Fruit fly (Drosophila melanogaster) whole organism, wandering third instar larva: ENCODE measurements around the gene RPA2.

ENCODE experiments used
- Abd-B ChIP-seq: fragments of >200 bp; optimal IDR thresholded peaks from 2 replicates; lab custom pipeline; 2017; ENCODE audit warnings: missing biosample characterization, missing genetic modification characterization
- CG32264 ChIP-seq: fragments of 200-800 bp; sonication (Bioruptor generic); optimal IDR thresholded peaks from 2 replicates; lab custom pipeline; 2016; ENCODE audit warnings: missing biosample characterization, missing genetic modification characterization
- CG9705 ChIP-seq: fragments of 200-800 bp; sonication (Bioruptor generic); optimal IDR thresholded peaks from 2 replicates; lab custom pipeline; 2018; ENCODE audit warnings: missing biosample characterization, mild to moderate bottlenecking, missing genetic modification characterization
- CrebA ChIP-seq: fragments of 200-800 bp; sonication (Bioruptor generic); optimal IDR thresholded peaks from 2 replicates; lab custom pipeline; 2016; ENCODE audit warnings: missing biosample characterization, mild to moderate bottlenecking, missing genetic modification characterization, borderline replicate concordance
- Dfd ChIP-seq: fragments of >200 bp; optimal IDR thresholded peaks from 2 replicates; lab custom pipeline; 2017; ENCODE audit warnings: missing biosample characterization, missing genetic modification characterization
- Dif ChIP-seq: fragments of 200-275, 200-300 bp; sonication (Bioruptor generic); optimal IDR thresholded peaks from 2 replicates; lab custom pipeline; 2018; ENCODE audit warnings: missing biosample characterization, missing genetic modification characterization; ENCODE audit not compliant: partially characterized antibody
- GATAd ChIP-seq: sonication (Bioruptor generic); optimal IDR thresholded peaks from 2 replicates; lab custom pipeline; 2016; ENCODE audit warnings: missing biosample characterization, missing genetic modification characterization
- HLH106 ChIP-seq: fragments of 200-800 bp; optimal IDR thresholded peaks from 3 replicates; lab custom pipeline; 2019; ENCODE audit warnings: missing biosample characterization, mild to moderate bottlenecking, missing genetic modification characterization, moderate library complexity
- Hnf4 ChIP-seq: fragments of 200-800 bp; sonication (Bioruptor generic); optimal IDR thresholded peaks from 2 replicates; lab custom pipeline; 2016; ENCODE audit warnings: missing biosample characterization, mild to moderate bottlenecking, missing genetic modification characterization
- Hr78 ChIP-seq: fragments of >200 bp; optimal IDR thresholded peaks from 2 replicates; lab custom pipeline; 2017; ENCODE audit warnings: missing biosample characterization, missing genetic modification characterization
- Hr83 ChIP-seq: fragments of 200-300 bp; sonication (Bioruptor generic); optimal IDR thresholded peaks from 2 replicates; lab custom pipeline; 2016; ENCODE audit warnings: missing biosample characterization, mild to moderate bottlenecking, missing genetic modification characterization, moderate library complexity; ENCODE audit not compliant: poor library complexity, severe bottlenecking
- Jra ChIP-seq: sonication (Bioruptor generic); optimal IDR thresholded peaks from 2 replicates; lab custom pipeline; 2016; ENCODE audit warnings: missing biosample characterization, missing genetic modification characterization
- Mio ChIP-seq: sonication (Bioruptor generic); optimal IDR thresholded peaks from 2 replicates; lab custom pipeline; 2016; ENCODE audit warnings: missing biosample characterization, missing genetic modification characterization
- Myc ChIP-seq: fragments of >200 bp; optimal IDR thresholded peaks from 2 replicates; lab custom pipeline; 2017
- N ChIP-seq: fragments of >200 bp; optimal IDR thresholded peaks from 2 replicates; lab custom pipeline; 2018; ENCODE audit warnings: missing biosample characterization, missing external identifiers, missing genetic modification characterization
- OdsH ChIP-seq: fragments of 200-800 bp; sonication (Bioruptor generic); optimal IDR thresholded peaks from 2 replicates; lab custom pipeline; 2016; ENCODE audit warnings: missing biosample characterization, mild to moderate bottlenecking, missing genetic modification characterization
- Rel ChIP-seq, 2 experiments: fragments of 200-800 bp; sonication (Bioruptor generic) in 1 of 2; optimal IDR thresholded peaks; 2 replicates in 1 of 2; 3 replicates in 1 of 2; lab custom pipeline; 2016 to 2019; ENCODE audit warnings: mild to moderate bottlenecking in 2 of 2, missing biosample characterization in 2 of 2, missing genetic modification characterization in 2 of 2, moderate library complexity in 1 of 2
- Sp1 ChIP-seq: fragments of 200-800 bp; sonication (Bioruptor generic); optimal IDR thresholded peaks from 3 replicates; lab custom pipeline; 2019; ENCODE audit warnings: missing biosample characterization, mild to moderate bottlenecking, missing genetic modification characterization, moderate library complexity
- Vsx2 ChIP-seq: fragments of 200-300, 225-300 bp; sonication (Bioruptor generic); optimal IDR thresholded peaks from 2 replicates; lab custom pipeline; 2018; ENCODE audit warnings: missing biosample characterization, missing genetic modification characterization; ENCODE audit not compliant: partially characterized antibody
- br ChIP-seq: fragments of 200-800 bp; sonication (Bioruptor generic); optimal IDR thresholded peaks from 2 replicates; lab custom pipeline; 2016; ENCODE audit warnings: missing biosample characterization, missing genetic modification characterization
- brk ChIP-seq: fragments of 200-800 bp; sonication (Bioruptor generic); optimal IDR thresholded peaks from 2 replicates; lab custom pipeline; 2016; ENCODE audit warnings: missing biosample characterization, mild to moderate bottlenecking, missing genetic modification characterization
- dl ChIP-seq, 2 experiments: fragments of 175-275, 200-275 bp in 1 of 2; fragments of 200-275 bp in 1 of 2; sonication (Bioruptor generic); optimal IDR thresholded peaks; lab custom pipeline; 2018; ENCODE audit warnings: mild to moderate bottlenecking in 2 of 2, missing biosample characterization in 2 of 2, missing genetic modification characterization in 2 of 2, moderate library complexity in 2 of 2; ENCODE audit not compliant: partially characterized antibody in 2 of 2, insufficient read depth in 1 of 2
- dmrt93B ChIP-seq: fragments of 200-800 bp; sonication (Bioruptor generic); optimal IDR thresholded peaks from 2 replicates; lab custom pipeline; 2018; ENCODE audit warnings: missing biosample characterization, mild to moderate bottlenecking, missing genetic modification characterization
- dsf ChIP-seq: sonication (Bioruptor generic); optimal IDR thresholded peaks from 2 replicates; lab custom pipeline; 2016; ENCODE audit warnings: missing biosample characterization, missing genetic modification characterization, borderline replicate concordance
- ey ChIP-seq: fragments of 200-800 bp; sonication (Bioruptor generic); optimal IDR thresholded peaks from 2 replicates; lab custom pipeline; 2016; ENCODE audit warnings: missing biosample characterization, missing genetic modification characterization
- foxo ChIP-seq, 2 experiments: fragments of 200-800 bp; sonication (Bioruptor generic); optimal IDR thresholded peaks; 2 replicates in 1 of 2; 3 replicates in 1 of 2; lab custom pipeline; 2016 to 2017; ENCODE audit warnings: missing biosample characterization in 2 of 2, missing genetic modification characterization in 2 of 2
- fru ChIP-seq: fragments of 200-800 bp; sonication (Bioruptor generic); optimal IDR thresholded peaks from 3 replicates; lab custom pipeline; 2016; ENCODE audit warnings: missing biosample characterization, mild to moderate bottlenecking, missing genetic modification characterization
- h ChIP-seq: fragments of 200-800 bp; sonication (Bioruptor generic); optimal IDR thresholded peaks from 3 replicates; lab custom pipeline; 2016; ENCODE audit warnings: missing biosample characterization, mild to moderate bottlenecking, missing genetic modification characterization
- jim ChIP-seq: fragments of 175-275, 200-325 bp; sonication (Bioruptor generic); optimal IDR thresholded peaks from 2 replicates; lab custom pipeline; 2016; ENCODE audit warnings: missing biosample characterization, mild to moderate bottlenecking, missing genetic modification characterization
- lola ChIP-seq: fragments of >200 bp; optimal IDR thresholded peaks from 2 replicates; lab custom pipeline; 2017; ENCODE audit warnings: missing biosample characterization, missing genetic modification characterization
- pan ChIP-seq: fragments of >200 bp; optimal IDR thresholded peaks from 2 replicates; lab custom pipeline; 2017
- psq ChIP-seq: fragments of 200-800 bp; sonication (Bioruptor generic); optimal IDR thresholded peaks from 3 replicates; lab custom pipeline; 2017; ENCODE audit warnings: missing biosample characterization, mild to moderate bottlenecking, missing genetic modification characterization, moderate library complexity
- rgr ChIP-seq: fragments of 200-800 bp; sonication (Bioruptor generic); optimal IDR thresholded peaks from 3 replicates; lab custom pipeline; 2016; ENCODE audit warnings: missing biosample characterization, mild to moderate bottlenecking, missing genetic modification characterization
- sage ChIP-seq: fragments of 200-800 bp; sonication (Bioruptor generic); optimal IDR thresholded peaks from 2 replicates; lab custom pipeline; 2016; ENCODE audit warnings: missing biosample characterization, mild to moderate bottlenecking, missing genetic modification characterization
- sv ChIP-seq: fragments of 200-800 bp; sonication (Bioruptor generic); optimal IDR thresholded peaks from 3 replicates; lab custom pipeline; 2016; ENCODE audit warnings: missing biosample characterization, missing genetic modification characterization
- tai ChIP-seq: sonication (Bioruptor generic); optimal IDR thresholded peaks from 2 replicates; lab custom pipeline; 2016; ENCODE audit warnings: missing biosample characterization, missing genetic modification characterization
- usp ChIP-seq: fragments of >200 bp; optimal IDR thresholded peaks from 2 replicates; lab custom pipeline; 2017; ENCODE audit warnings: missing biosample characterization, missing genetic modification characterization
- woc ChIP-seq: sonication (Bioruptor generic); optimal IDR thresholded peaks from 2 replicates; lab custom pipeline; 2016; ENCODE audit warnings: missing biosample characterization, mild to moderate bottlenecking, missing genetic modification characterization

RPA2 gene

DNA sequence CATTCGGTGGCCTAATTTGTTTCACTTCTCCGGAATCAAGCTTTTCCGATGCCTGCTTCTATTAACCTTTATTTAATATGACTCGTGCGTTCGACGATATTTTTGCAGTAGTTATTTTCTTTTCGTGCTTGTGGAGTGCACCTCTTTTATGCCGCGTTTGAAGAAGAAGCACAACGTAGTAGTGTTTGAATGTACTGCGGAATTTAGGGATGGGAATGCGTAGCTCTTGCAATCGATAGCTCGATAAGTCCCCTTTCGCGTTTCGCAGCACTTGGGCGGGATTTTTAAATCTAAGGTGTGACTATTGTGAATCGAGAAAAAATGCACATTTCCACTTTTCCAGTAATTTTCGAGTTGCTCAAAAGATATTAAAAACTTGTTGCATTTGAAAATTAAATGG lies 7.2 kb downstream of the RPA2 start, which contains the start of the genes CG43739 and sky:
Gene CG43739, minus strand, starts transcription at position 199 of the 400 bp plus-strand sequence.
Gene sky, minus strand, starts transcription at position 199 of the 400 bp plus-strand sequence.
- peak; percentile 40 for TF ChIP-seq h (GFP tag; lab: Kevin White, UChicago)
- TF ChIP-seq dmrt93B (GFP tag; lab: Kevin White, UChicago), result no peak
- TF ChIP-seq CG9705 (GFP tag; lab: Kevin White, UChicago), result no peak
- peak; percentile 59 for TF ChIP-seq Hnf4 (GFP tag; lab: Kevin White, UChicago)
- no peak for TF ChIP-seq lola (GFP tag; lab: Kevin White, UChicago)
- TF ChIP-seq ey (GFP tag; lab: Kevin White, UChicago), result peak; percentile 3
- no peak for TF ChIP-seq Sp1 (GFP tag; lab: Kevin White, UChicago)
- no peak for TF ChIP-seq OdsH (GFP tag; lab: Kevin White, UChicago)
- TF ChIP-seq Myc, result peak; percentile 18
- no peak for TF ChIP-seq CrebA (GFP tag; lab: Kevin White, UChicago)
- TF ChIP-seq Abd-B (GFP tag; lab: Kevin White, UChicago), result no peak
- peak in 1 of 2 experiments; percentile 32 for TF ChIP-seq foxo (GFP tag; optimal IDR thresholded peaks at IDR 0.05; lab: Kevin White, UChicago)
- no peak for TF ChIP-seq Dif (GFP tag; lab: Kevin White, UChicago)
- TF ChIP-seq brk (GFP tag; lab: Kevin White, UChicago), result no peak
- TF ChIP-seq Dfd (GFP tag; lab: Kevin White, UChicago), result no peak
- TF ChIP-seq br (GFP tag; lab: Kevin White, UChicago), result peak; percentile 4
- peak; percentile 74 for TF ChIP-seq Hr83 (GFP tag; lab: Kevin White, UChicago)

DNA sequence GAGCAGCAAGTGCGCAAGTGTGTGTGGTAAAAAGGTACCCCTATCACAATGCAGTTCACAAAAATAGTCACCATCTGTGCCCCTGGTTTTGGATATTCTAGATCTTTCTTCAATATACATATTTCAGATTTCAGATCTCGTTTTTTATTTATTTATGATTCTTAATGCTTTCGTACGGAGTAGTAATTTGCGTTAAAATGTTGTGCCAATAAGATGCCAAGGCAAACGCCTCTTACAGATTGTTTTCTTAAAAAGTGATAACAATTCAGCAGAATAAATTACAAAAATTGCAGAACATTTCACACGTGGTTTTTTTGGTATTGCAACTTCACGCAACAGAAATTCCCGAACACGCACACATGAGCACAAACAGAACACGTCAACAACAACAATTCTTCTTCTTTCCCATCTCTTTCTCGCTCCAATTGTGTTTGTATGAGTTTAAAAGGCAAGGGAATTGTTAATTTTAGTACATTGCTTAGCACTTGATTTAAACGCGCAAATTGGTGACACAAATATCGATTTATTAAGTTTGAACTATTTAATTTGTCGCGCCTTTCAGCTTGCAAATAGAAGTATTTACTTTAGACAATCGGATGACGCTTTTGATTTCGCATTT lies 7.8 kb downstream of the RPA2 start:
- TF ChIP-seq N (GFP tag; lab: Kevin White, UChicago), result no peak
- TF ChIP-seq Vsx2 (GFP tag; lab: Kevin White, UChicago), result no peak
- peak; percentile 72 for TF ChIP-seq Sp1 (GFP tag; lab: Kevin White, UChicago)
- TF ChIP-seq pan (lab: Kevin White, UChicago), result no peak
- no peak for TF ChIP-seq jim (GFP tag; lab: Kevin White, UChicago)
- TF ChIP-seq Hr78 (GFP tag; lab: Kevin White, UChicago), result no peak
- TF ChIP-seq tai (GFP tag; lab: Kevin White, UChicago), result peak; percentile 54
- no peak for TF ChIP-seq usp (GFP tag; lab: Kevin White, UChicago)
- peak; percentile 81 for TF ChIP-seq sv (GFP tag; lab: Kevin White, UChicago)
- peak; percentile 81 for TF ChIP-seq h (GFP tag; lab: Kevin White, UChicago)
- TF ChIP-seq CrebA (GFP tag; lab: Kevin White, UChicago), result no peak
- TF ChIP-seq brk (GFP tag; lab: Kevin White, UChicago), result peak; percentile 41
- TF ChIP-seq dl (GFP tag; optimal IDR thresholded peaks at IDR 0.05; lab: Kevin White, UChicago; ENCODE audit: insufficient read depth in 1 of 2, partially characterized antibody in 2 of 2), result no peak
- peak; percentile 46 for TF ChIP-seq psq
- TF ChIP-seq CG32264 (GFP tag; lab: Kevin White, UChicago), result peak; percentile 42
- no peak for TF ChIP-seq lola (GFP tag; lab: Kevin White, UChicago)
- TF ChIP-seq woc (GFP tag; lab: Kevin White, UChicago), result no peak
- TF ChIP-seq HLH106, result peak; percentile 16
- no peak for TF ChIP-seq Myc
- peak; percentile 80 for TF ChIP-seq fru
- no peak for TF ChIP-seq Mio (GFP tag; lab: Kevin White, UChicago)
- no peak for TF ChIP-seq Jra (GFP tag; lab: Kevin White, UChicago)
- peak; percentile 21 for TF ChIP-seq Rel (GFP tag; optimal IDR thresholded peaks at IDR 0.05; lab: Kevin White, UChicago)
- peak; percentile 70 for TF ChIP-seq Rel (tag; optimal IDR thresholded peaks at IDR 0.05; lab: Kevin White, UChicago)
- peak; percentile 77 for TF ChIP-seq rgr (GFP tag; lab: Kevin White, UChicago)
- TF ChIP-seq OdsH (GFP tag; lab: Kevin White, UChicago), result peak; percentile 66
- TF ChIP-seq GATAd (GFP tag; lab: Kevin White, UChicago), result no peak
- TF ChIP-seq sage (GFP tag; lab: Kevin White, UChicago), result peak; percentile 79
- peak; percentile 20 for TF ChIP-seq Dfd (GFP tag; lab: Kevin White, UChicago)
- TF ChIP-seq Hnf4 (GFP tag; lab: Kevin White, UChicago), result peak; percentile 73
- no peak for TF ChIP-seq dmrt93B (GFP tag; lab: Kevin White, UChicago)
- TF ChIP-seq foxo (GFP tag; optimal IDR thresholded peaks at IDR 0.05; lab: Kevin White, UChicago), result peak in 1 of 2 experiments; percentile 82
- TF ChIP-seq ey (GFP tag; lab: Kevin White, UChicago), result peak; percentile 71
- no peak for TF ChIP-seq Abd-B (GFP tag; lab: Kevin White, UChicago)
- peak; percentile 67 for TF ChIP-seq br (GFP tag; lab: Kevin White, UChicago)
- TF ChIP-seq dsf (GFP tag; lab: Kevin White, UChicago), result no peak
- TF ChIP-seq CG9705 (GFP tag; lab: Kevin White, UChicago), result no peak
- TF ChIP-seq Dif (GFP tag; lab: Kevin White, UChicago), result no peak
- peak; percentile 35 for TF ChIP-seq Hr83 (GFP tag; lab: Kevin White, UChicago)
